Fruit fly (Drosophila melanogaster): ENCODE data around the gene CG42788.
A peak's percentile ranks its signal among the peaks of the same experiment; 100 is the strongest.

The CG42788 gene

dm6 chr3R:15131677-15132076 is at the start of gene CG42788 (continued):
- TF ChIP-seq Dek (tag; optimal IDR thresholded peaks at IDR 0.05): peak; percentile 56
- no peak for TF ChIP-seq Dbx (GFP tag; IDR thresholded peaks at IDR 0.05)
- TF ChIP-seq Gug (GFP tag; IDR thresholded peaks at IDR 0.05): 0 out of 4 replicates have a peak, but pooled peaks have one; percentile 51
- peak; percentile 46 for TF ChIP-seq az2 (GFP tag; optimal IDR thresholded peaks at IDR 0.05)
- no peak for TF ChIP-seq ssp (GFP tag; IDR thresholded peaks at IDR 0.05)
- no peak for TF ChIP-seq CG16779 (GFP tag; IDR thresholded peaks at IDR 0.05)
- no peak for TF ChIP-seq CG14667 (GFP tag; IDR thresholded peaks at IDR 0.05)
- TF ChIP-seq CG31365 (tag; optimal IDR thresholded peaks at IDR 0.05): no peak
- peak; percentile 60 for TF ChIP-seq Atf-2 (GFP tag; optimal IDR thresholded peaks at IDR 0.05)
- TF ChIP-seq CG11723 (GFP tag; optimal IDR thresholded peaks at IDR 0.05): peak; percentile 41
- TF ChIP-seq Hr3 (GFP tag; optimal IDR thresholded peaks at IDR 0.05): no peak
- peak; percentile 46 for TF ChIP-seq ac (GFP tag; optimal IDR thresholded peaks at IDR 0.05)
- peak; percentile 84 for TF ChIP-seq CG10462 (GFP tag; optimal IDR thresholded peaks at IDR 0.05)
- peak in 1 of 2 experiments; percentile 88 for TF ChIP-seq insv (GFP tag; optimal IDR thresholded peaks at IDR 0.05)
- TF ChIP-seq CG6813 (GFP tag; optimal IDR thresholded peaks at IDR 0.05): peak; percentile 48
- TF ChIP-seq CG6272 (GFP tag; IDR thresholded peaks at IDR 0.05): peak; percentile 65
- no peak for TF ChIP-seq kah (GFP tag; optimal IDR thresholded peaks at IDR 0.05)
- TF ChIP-seq CG4820 (GFP tag; optimal IDR thresholded peaks at IDR 0.05): peak; percentile 3
- no peak for TF ChIP-seq ara (GFP tag; IDR thresholded peaks at IDR 0.05)
- TF ChIP-seq CG6854 (GFP tag; optimal IDR thresholded peaks at IDR 0.05): peak; percentile 28
- TF ChIP-seq ci (GFP tag; IDR thresholded peaks at IDR 0.05): no peak
- TF ChIP-seq klu (GFP tag; IDR thresholded peaks at IDR 0.05): no peak
- no peak for TF ChIP-seq HLH4C (GFP tag; IDR thresholded peaks at IDR 0.05; ENCODE audit: partially characterized antibody)
- TF ChIP-seq dimm (GFP tag; IDR thresholded peaks at IDR 0.05): no peak
- no peak for TF ChIP-seq CG1233 (GFP tag; optimal IDR thresholded peaks at IDR 0.05)
- no peak for TF ChIP-seq bbx (GFP tag; IDR thresholded peaks at IDR 0.05; ENCODE audit: partially characterized antibody)
- TF ChIP-seq danr (GFP tag; IDR thresholded peaks at IDR 0.05): no peak
- TF ChIP-seq odd (GFP tag; optimal IDR thresholded peaks at IDR 0.05): peak; percentile 48
- peak; percentile 60 for TF ChIP-seq kni (GFP tag; optimal IDR thresholded peaks at IDR 0.05)
- peak; percentile 10 for TF ChIP-seq CG9817 (tag; optimal IDR thresholded peaks at IDR 0.05)
- peak; percentile 16 for TF ChIP-seq CG4424 (GFP tag; optimal IDR thresholded peaks at IDR 0.05)
- no peak for TF ChIP-seq h (optimal IDR thresholded peaks at IDR 0.05)
- no peak for TF ChIP-seq CG11696 (GFP tag; IDR thresholded peaks at IDR 0.05)
- peak; percentile 59 for TF ChIP-seq CG9609 (GFP tag; optimal IDR thresholded peaks at IDR 0.05)
- TF ChIP-seq wek (GFP tag; optimal IDR thresholded peaks at IDR 0.05): peak; percentile 69
- peak; percentile 22 for TF ChIP-seq CG13296 (GFP tag; optimal IDR thresholded peaks at IDR 0.05)
- no peak for TF ChIP-seq CG7963 (GFP tag; IDR thresholded peaks at IDR 0.05; ENCODE audit: partially characterized antibody)
- TF ChIP-seq CG42726 (GFP tag; IDR thresholded peaks at IDR 0.05; ENCODE audit: partially characterized antibody): no peak
- TF ChIP-seq CG10959 (GFP tag; IDR thresholded peaks at IDR 0.05): no peak
- no peak for TF ChIP-seq Nf-YA (GFP tag; IDR thresholded peaks at IDR 0.05)
- peak; percentile 88 for TF ChIP-seq ERR (GFP tag; optimal IDR thresholded peaks at IDR 0.05)
- TF ChIP-seq CG8924 (tag; optimal IDR thresholded peaks at IDR 0.05): peak; percentile 70
- peak; percentile 10 for TF ChIP-seq bcd (GFP tag; optimal IDR thresholded peaks at IDR 0.05)
- peak; percentile 24 for TF ChIP-seq ash1 (GFP tag; optimal IDR thresholded peaks at IDR 0.05)
- TF ChIP-seq CG3281 (GFP tag; optimal IDR thresholded peaks at IDR 0.05): peak; percentile 35
- no peak for TF ChIP-seq sr (GFP tag; IDR thresholded peaks at IDR 0.05)
- TF ChIP-seq chn (GFP tag; optimal IDR thresholded peaks at IDR 0.05): peak; percentile 76
- TF ChIP-seq gt (GFP tag; IDR thresholded peaks at IDR 0.05): no peak
- peak; percentile 34 for TF ChIP-seq jumu (GFP tag; optimal IDR thresholded peaks at IDR 0.05)
- no peak for TF ChIP-seq CG10366 (GFP tag; IDR thresholded peaks at IDR 0.05)
- TF ChIP-seq fru (optimal IDR thresholded peaks at IDR 0.05): no peak
- TF ChIP-seq Adf1 (GFP tag; IDR thresholded peaks at IDR 0.05): no peak
- peak; percentile 44 for TF ChIP-seq salm (tag; optimal IDR thresholded peaks at IDR 0.05)
